Fruit fly (Drosophila melanogaster) whole organism, larva: Measurements from ENCODE around the gene CG6785.
A peak's percentile ranks its signal among the peaks of the same experiment; 100 is the strongest.

ENCODE experiments used
- noc ChIP-seq: fragments of 200-800 bp; sonication (Bioruptor generic); optimal IDR thresholded peaks from 3 replicates; lab custom pipeline; 2019; ENCODE audit warnings: missing biosample characterization, mild to moderate bottlenecking, missing genetic modification characterization, moderate library complexity

The CG6785 gene

DNA sequence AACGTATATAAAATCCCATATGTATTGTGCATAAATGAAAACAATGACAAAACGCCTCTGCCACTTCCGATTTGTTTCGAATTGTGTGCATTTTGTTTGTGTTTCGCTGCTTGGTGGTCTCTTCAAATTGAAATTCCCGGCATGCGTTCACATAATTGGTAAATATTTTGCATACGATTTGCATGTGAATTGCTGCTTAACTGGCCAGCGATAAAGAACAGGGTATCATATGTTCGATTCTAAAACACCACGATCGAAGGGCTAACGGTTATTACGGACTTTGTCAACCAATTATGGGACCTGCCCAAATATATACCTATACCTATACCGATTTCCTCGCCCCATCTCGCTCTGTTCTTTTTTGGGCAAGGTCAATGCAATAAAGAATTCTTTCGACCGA, 16.9 kb downstream of the CG6785 start:
- TF ChIP-seq noc: no peak

DNA sequence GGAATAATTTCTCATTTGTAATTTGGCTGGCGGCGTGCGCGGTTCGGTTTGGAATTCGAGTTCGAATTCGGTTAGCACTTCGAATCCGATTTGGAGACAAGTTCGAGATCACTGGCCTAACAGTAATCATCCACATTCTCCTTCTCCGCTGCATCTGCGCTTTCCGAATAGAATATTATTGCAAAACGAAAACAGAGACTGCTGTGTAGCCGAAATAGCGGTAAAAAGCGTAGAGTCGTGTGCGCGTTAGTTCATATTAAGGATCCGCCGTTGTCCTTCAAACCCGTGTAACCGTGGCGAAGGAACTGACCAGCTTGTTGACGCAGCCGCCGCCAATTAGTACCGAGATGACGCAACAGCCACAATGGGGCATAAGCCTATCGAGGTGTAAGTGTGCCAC, 17.6 kb downstream of the CG6785 start, which contains the start of gene dmGlut:
Gene dmGlut, plus strand, starts transcription at position 4 of the 400 bp plus-strand sequence.
- no peak for TF ChIP-seq noc

DNA sequence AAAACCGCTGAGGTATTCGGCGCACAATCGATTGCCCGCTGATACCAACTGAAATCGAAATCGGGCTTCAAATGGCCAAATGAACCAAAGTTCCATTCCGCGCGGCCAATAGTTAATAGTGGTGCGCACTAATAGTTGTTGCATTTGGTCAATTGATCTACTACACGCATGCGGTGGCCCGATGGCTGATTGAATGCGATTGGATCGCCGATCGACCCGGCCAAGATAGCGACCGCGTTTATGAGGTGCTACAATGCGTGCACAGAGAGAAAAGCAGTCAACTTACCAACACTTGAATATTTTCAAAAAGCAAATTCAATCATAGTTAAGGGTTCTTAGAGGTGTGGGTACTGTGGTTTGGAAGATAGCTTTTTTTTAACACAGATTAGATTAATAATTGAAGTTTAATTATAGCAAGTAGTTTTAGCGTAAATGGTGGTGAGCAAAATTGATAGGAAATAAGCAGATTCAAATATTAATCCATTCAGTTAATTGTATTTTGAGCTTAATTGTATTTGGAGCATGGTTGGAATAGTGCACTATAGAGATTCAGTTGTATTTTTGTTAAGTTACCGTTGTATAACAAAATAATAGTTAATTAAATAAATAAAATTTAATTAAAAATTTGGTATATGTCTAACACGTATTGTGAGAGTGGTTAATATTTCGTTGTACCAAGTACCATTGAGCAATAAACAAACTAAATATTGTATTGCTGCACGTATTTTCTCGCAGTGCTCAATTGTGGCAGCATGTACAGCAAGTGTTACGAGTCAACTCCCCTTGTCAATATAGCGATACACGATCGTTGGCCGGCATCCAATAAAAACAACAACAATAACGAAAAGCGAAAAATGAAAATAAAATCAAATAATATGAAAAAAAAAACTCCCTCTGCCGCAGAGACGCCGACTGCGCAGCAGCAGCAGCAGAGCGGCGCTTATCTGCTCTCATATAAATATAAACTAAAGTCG, 18.3 kb downstream of the CG6785 start:
- TF ChIP-seq noc: peak; percentile 51

DNA sequence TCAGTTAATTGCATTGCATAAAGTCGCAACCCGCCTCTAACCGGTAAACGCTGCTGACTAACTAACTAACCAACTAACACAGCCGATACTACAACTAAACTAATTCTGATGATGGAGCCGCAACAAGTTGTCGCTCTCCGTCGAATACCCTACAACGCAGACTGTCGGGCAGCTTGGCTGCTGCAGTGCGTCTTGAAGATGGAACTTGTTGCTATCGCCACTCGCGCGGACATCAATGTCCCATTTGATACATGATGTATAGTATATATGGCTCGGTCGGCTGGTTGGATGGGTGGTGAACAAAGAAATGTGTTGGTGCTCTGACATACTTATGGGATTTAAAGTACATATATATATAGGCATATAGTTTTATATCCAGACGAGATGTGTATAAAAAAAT, 19.5 kb downstream of the CG6785 start:
- no peak for TF ChIP-seq noc

dm6 chr2L:12024104-12024503, 20.9 kb downstream of the CG6785 start:
- TF ChIP-seq noc: no peak

dm6 chr2L:12021193-12021592, 23.8 kb downstream of the CG6785 start:
- no peak for TF ChIP-seq noc

- TF ChIP-seq noc: no peak
Measured at dm6 chr2L:12020735-12021134, 24.3 kb downstream of the CG6785 start, which contains the start of gene Wdr81. Gene Wdr81, minus strand, starts transcription at chr2L:12020960.

DNA sequence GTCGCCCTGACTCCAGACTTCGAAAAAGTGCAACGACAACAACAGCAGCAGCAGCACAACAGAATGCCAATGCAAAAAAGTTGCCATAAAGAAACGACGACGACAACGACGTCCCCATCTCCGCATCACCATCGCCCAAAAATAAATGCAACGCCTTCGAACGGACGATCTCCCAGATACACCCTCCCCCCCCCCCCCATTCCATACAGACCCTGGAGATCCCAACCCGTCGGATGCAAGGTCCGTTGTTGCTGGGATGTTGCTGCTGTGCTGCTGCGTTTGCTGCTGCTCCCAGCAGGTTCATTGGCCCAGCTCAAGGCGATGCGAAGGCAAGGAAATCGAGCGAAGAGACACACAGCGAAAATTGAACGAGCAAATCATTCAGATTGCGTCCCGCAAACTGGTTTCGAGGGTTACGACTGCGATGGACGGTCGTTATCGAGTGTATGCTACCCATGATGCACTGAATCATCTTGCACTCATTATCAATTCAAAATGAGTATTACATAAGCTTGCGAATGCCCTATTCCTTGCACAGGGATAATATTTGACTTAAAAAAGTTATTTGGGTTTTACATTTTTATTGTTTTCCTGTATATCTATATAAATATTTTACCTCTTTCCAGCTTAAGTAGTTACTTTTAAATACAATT, 31.1 kb downstream of the CG6785 start:
- TF ChIP-seq noc: no peak

- no peak for TF ChIP-seq noc
Measured at dm6 chr2L:12013243-12013642, 31.8 kb downstream of the CG6785 start.

- peak; percentile 95 for TF ChIP-seq noc
Measured at dm6 chr2L:12011682-12012655, 33.0 kb downstream of the CG6785 start.

- peak; percentile 93 for TF ChIP-seq noc
Measured at dm6 chr2L:12010877-12011666, 33.9 kb downstream of the CG6785 start.

- TF ChIP-seq noc: peak; percentile 78
Measured at dm6 chr2L:12010100-12010876, 34.7 kb downstream of the CG6785 start.

DNA sequence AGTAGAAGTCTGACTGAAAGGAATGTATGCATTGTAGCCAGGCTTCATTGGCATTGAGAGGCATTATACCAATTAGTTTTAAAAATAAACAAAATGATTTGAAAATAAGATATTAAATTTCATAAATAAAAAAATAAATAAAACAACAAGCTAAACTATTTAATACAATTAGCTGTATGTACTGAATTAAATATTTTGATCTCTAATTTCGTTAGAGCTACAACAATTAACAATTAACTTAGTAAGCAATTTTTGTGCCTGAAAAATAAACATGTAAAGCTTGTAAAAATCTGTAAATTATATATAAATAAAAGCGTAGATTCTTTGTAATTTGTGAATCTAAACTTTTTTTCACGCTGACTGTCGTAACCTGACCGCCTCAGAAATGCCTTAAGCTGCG, 37.1 kb downstream of the CG6785 start, which contains the start of gene Rh5:
Gene Rh5, plus strand, starts transcription at position 301 of the 400 bp plus-strand sequence.
- no peak for TF ChIP-seq noc

DNA sequence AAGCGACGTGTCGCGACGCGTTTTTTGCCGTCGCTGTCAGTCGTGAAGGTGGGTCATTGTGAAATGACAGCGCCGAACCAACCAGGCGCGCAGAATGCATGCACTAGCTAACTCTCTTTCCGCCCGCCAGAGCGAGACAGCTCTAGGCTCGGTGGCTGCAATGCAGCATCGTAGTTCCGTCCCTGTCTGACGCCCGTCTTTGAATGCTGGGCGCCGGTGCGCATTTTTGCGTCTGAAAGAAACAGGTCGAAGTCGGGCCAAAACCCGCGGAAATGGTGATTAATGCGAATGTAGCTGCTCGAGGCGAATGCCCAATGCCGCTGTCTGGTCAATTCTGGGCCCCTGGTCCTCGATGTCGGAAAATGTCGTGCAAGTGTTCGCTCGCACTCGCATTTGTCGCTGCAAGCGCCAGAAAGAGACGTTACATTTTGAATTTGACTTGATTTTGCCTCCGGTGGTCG, 37.6 kb downstream of the CG6785 start:
- TF ChIP-seq noc: peak; percentile 80
